Worm (Caenorhabditis elegans) whole organism, L4 larva: ENCODE results near the gene Y82E9BL.3.
"Not testable (repeated sequence)": the region's sequence is repeated elsewhere in the genome, so short reads cannot be mapped to it uniquely, and the experiment has no call there.

Experiments
- F10B5.3 ChIP-seq: sonication (generic microtip); optimal IDR thresholded peaks from 2 replicates; lab custom pipeline; 2016; ENCODE audit warnings: mild to moderate bottlenecking, missing genetic modification characterization, missing compliant biosample characterization
- F44E2.7 ChIP-seq: fragments of 200-800 bp; sonication (Bioruptor generic); IDR thresholded peaks from 2 replicates; pipeline ENCODE4 v2.1.2; 2022; ENCODE audit warnings: missing genetic modification characterization, missing compliant biosample characterization
- F49E8.2 ChIP-seq: sonication (generic microtip); optimal IDR thresholded peaks from 2 replicates; lab custom pipeline; 2016; ENCODE audit warnings: missing compliant biosample characterization, mild to moderate bottlenecking, missing genetic modification characterization, borderline replicate concordance
- ZK546.5 ChIP-seq, 2 experiments: sonication (generic microtip); optimal IDR thresholded peaks; 2 replicates each; lab custom pipeline; 2017; ENCODE audit warnings: missing biosample characterization in 2 of 2, missing genetic modification characterization in 2 of 2
- aha-1 ChIP-seq: fragments of 150-350 bp; peaks from one replicate; lab custom pipeline; 2014; ENCODE audit warnings: missing biosample characterization, missing genetic modification characterization
- aly-2 ChIP-seq: sonication (generic microtip); optimal IDR thresholded peaks from 2 replicates; lab custom pipeline; 2018; ENCODE audit warnings: missing biosample characterization, missing genetic modification characterization
- attf-4 ChIP-seq: sonication (generic microtip); optimal IDR thresholded peaks from 3 replicates; lab custom pipeline; 2017; ENCODE audit warnings: missing biosample characterization, missing genetic modification characterization
- ceh-20 ChIP-seq: fragments of 200-800 bp; sonication (Bioruptor generic); IDR thresholded peaks from 2 replicates; pipeline ENCODE4 v1.3.6; 2022; ENCODE audit warnings: missing genetic modification reagents, missing genetic modification characterization, missing compliant biosample characterization
- daf-12 ChIP-seq: fragments of 150-350 bp; optimal IDR thresholded peaks from 2 replicates; lab custom pipeline; 2014; ENCODE audit warnings: missing biosample characterization, missing genetic modification reagents, missing genetic modification characterization
- daf-16 ChIP-seq, 3 experiments: sonication (generic microtip); optimal IDR thresholded peaks; 2 replicates each; lab custom pipeline; 2016 to 2017; ENCODE audit warnings: missing genetic modification characterization in 3 of 3, missing genetic modification reagents in 3 of 3, mild to moderate bottlenecking in 2 of 3, missing compliant biosample characterization in 2 of 3, missing biosample characterization in 1 of 3, moderate library complexity in 1 of 3
- daf-8 ChIP-seq: fragments of 200-800 bp; sonication (Bioruptor generic); IDR thresholded peaks from 2 replicates; pipeline ENCODE4 v1.3.6; 2022; ENCODE audit warnings: missing genetic modification characterization, missing compliant biosample characterization
- egl-27 ChIP-seq: sonication (generic microtip); optimal IDR thresholded peaks from 3 replicates; lab custom pipeline; 2017; ENCODE audit warnings: missing biosample characterization, missing genetic modification reagents, missing genetic modification characterization
- fos-1 ChIP-seq: fragments of 150-350 bp; optimal IDR thresholded peaks from 2 replicates; lab custom pipeline; 2014; ENCODE audit warnings: missing biosample characterization, missing genetic modification characterization
- hif-1 ChIP-seq, 2 experiments: sonication (generic microtip); optimal IDR thresholded peaks; 2 replicates each; lab custom pipeline; 2016 to 2017; ENCODE audit warnings: missing compliant biosample characterization in 2 of 2, missing genetic modification characterization in 2 of 2, missing genetic modification reagents in 2 of 2, missing genotype in 2 of 2, mild to moderate bottlenecking in 1 of 2
- lim-7 ChIP-seq: fragments of 200-800 bp; sonication (Bioruptor generic); IDR thresholded peaks from 2 replicates; pipeline ENCODE4 v1.3.6; 2022; ENCODE audit warnings: missing genetic modification characterization, missing compliant biosample characterization
- lin-15B ChIP-seq: fragments of 150-350 bp; sonication (generic microtip); optimal IDR thresholded peaks from 3 replicates; lab custom pipeline; 2014; ENCODE audit warnings: missing biosample characterization, missing genetic modification characterization
- lin-38 ChIP-seq: fragments of 200-800 bp; sonication (Bioruptor generic); IDR thresholded peaks from 2 replicates; pipeline ENCODE4 v1.3.6; 2022; ENCODE audit warnings: missing genetic modification reagents, missing genetic modification characterization, missing compliant biosample characterization
- lsy-2 ChIP-seq, 2 experiments: fragments of 150-350 bp in 1 of 2; sonication (generic microtip) in 1 of 2; optimal IDR thresholded peaks; 2 replicates each; lab custom pipeline; 2014 to 2017; ENCODE audit warnings: missing biosample characterization in 2 of 2, missing genetic modification characterization in 2 of 2
- mdl-1 ChIP-seq, 2 experiments: fragments of 150-350 bp in 1 of 2; sonication (generic microtip) in 1 of 2; optimal IDR thresholded peaks; 2 replicates each; lab custom pipeline; 2014 to 2017; ENCODE audit warnings: missing biosample characterization in 2 of 2, missing genetic modification characterization in 2 of 2
- mes-2 ChIP-seq: sonication (generic microtip); optimal IDR thresholded peaks from 2 replicates; lab custom pipeline; 2016; ENCODE audit warnings: missing genotype, mild to moderate bottlenecking, missing genetic modification characterization, missing compliant biosample characterization; ENCODE audit not compliant: poor library complexity, severe bottlenecking
- mxl-3 ChIP-seq: fragments of 200-800 bp; sonication (Bioruptor generic); optimal IDR thresholded peaks from 2 replicates; lab custom pipeline; 2018; ENCODE audit warnings: mild to moderate bottlenecking, missing genetic modification characterization, missing compliant biosample characterization
- nhr-11 ChIP-seq: fragments of 150-350 bp; optimal IDR thresholded peaks from 2 replicates; lab custom pipeline; 2014; ENCODE audit warnings: missing biosample characterization, missing genetic modification characterization
- nhr-237 ChIP-seq: sonication (generic microtip); optimal IDR thresholded peaks from 2 replicates; lab custom pipeline; 2017; ENCODE audit warnings: missing biosample characterization, missing genetic modification characterization
- nhr-28 ChIP-seq: fragments of 150-350 bp; optimal IDR thresholded peaks from 2 replicates; lab custom pipeline; 2014; ENCODE audit warnings: missing biosample characterization, missing genetic modification characterization
- nhr-41 ChIP-seq: fragments of 200-800 bp; sonication (Bioruptor generic); IDR thresholded peaks from 2 replicates; pipeline ENCODE4 v1.3.6; 2022; ENCODE audit warnings: missing genetic modification reagents, missing genetic modification characterization, missing compliant biosample characterization
- nhr-48 ChIP-seq: sonication (generic microtip); optimal IDR thresholded peaks from 2 replicates; lab custom pipeline; 2016; ENCODE audit warnings: mild to moderate bottlenecking, missing genetic modification characterization, missing compliant biosample characterization
- php-3 ChIP-seq: fragments of 200-800 bp; sonication (Bioruptor generic); IDR thresholded peaks from 2 replicates; pipeline ENCODE4 v1.3.6; 2022; ENCODE audit warnings: missing genetic modification reagents, missing genetic modification characterization, missing compliant biosample characterization
- pqm-1 ChIP-seq: sonication (generic microtip); optimal IDR thresholded peaks from 2 replicates; lab custom pipeline; 2017; ENCODE audit warnings: missing biosample characterization, missing genetic modification characterization
- skn-1 ChIP-seq: fragments of 150-350 bp; optimal IDR thresholded peaks from 2 replicates; lab custom pipeline; 2014; ENCODE audit warnings: missing biosample characterization, missing genetic modification characterization
- spr-1 ChIP-seq: sonication (generic microtip); optimal IDR thresholded peaks from 2 replicates; lab custom pipeline; 2016; ENCODE audit warnings: mild to moderate bottlenecking, missing genetic modification characterization, missing compliant biosample characterization
- spr-3 ChIP-seq: fragments of 200-800 bp; sonication (Bioruptor generic); optimal IDR thresholded peaks from 2 replicates; lab custom pipeline; 2018; ENCODE audit warnings: mild to moderate bottlenecking, missing genetic modification characterization, missing compliant biosample characterization
- tag-97 ChIP-seq: fragments of 200-800 bp; sonication (Bioruptor generic); IDR thresholded peaks from 2 replicates; pipeline ENCODE4 v1.3.6; 2022; ENCODE audit warnings: missing genetic modification characterization, missing compliant biosample characterization
- unc-130 ChIP-seq: sonication (generic microtip); optimal IDR thresholded peaks from 2 replicates; lab custom pipeline; 2016; ENCODE audit warnings: missing genetic modification reagents, missing genetic modification characterization, missing compliant biosample characterization
- zfp-3 ChIP-seq: fragments of 200-800 bp; sonication (Bioruptor generic); conservative IDR thresholded peaks from 2 replicates; pipeline ENCODE4 v1.3.6; 2022; ENCODE audit warnings: missing genetic modification reagents, missing genetic modification characterization, missing compliant biosample characterization
- zip-2 ChIP-seq: fragments of 150-350 bp; optimal IDR thresholded peaks from 2 replicates; lab custom pipeline; 2014; ENCODE audit warnings: missing biosample characterization, missing genetic modification characterization
- ztf-7 ChIP-seq: fragments of 150-350 bp; optimal IDR thresholded peaks from 2 replicates; lab custom pipeline; 2014; ENCODE audit warnings: missing biosample characterization, missing genetic modification characterization

The Y82E9BL.3 gene

DNA sequence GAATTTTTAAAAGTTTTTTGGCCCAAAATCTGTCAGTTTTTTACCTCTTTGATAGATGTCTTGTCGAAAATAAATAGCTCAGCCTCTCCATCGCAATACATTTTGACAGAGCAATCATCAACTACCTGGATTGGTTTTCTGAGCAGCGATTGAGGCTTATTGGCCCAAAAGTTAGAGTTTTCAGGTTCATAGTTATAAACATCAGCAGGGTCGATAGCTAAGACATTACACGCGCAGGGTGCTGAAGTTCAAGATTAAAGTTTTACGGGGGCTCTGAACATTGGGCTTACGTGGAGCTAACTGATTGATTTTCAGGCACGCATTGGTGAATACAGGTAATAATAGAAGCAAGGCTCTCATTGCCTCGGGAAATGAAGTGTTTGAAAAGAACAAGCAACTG is 9.0 kb upstream of the Y82E9BL.3 start, which contains the start of gene Y82E9BR.9:
Y82E9BR.9 (minus strand) TSS at position 101 of the 400 bp plus-strand sequence.
- TF ChIP-seq ceh-20 (GFP tag; lab: Robert Waterston, UW) (no peak), tag-97 (GFP tag; lab: Robert Waterston, UW) (no peak)

DNA sequence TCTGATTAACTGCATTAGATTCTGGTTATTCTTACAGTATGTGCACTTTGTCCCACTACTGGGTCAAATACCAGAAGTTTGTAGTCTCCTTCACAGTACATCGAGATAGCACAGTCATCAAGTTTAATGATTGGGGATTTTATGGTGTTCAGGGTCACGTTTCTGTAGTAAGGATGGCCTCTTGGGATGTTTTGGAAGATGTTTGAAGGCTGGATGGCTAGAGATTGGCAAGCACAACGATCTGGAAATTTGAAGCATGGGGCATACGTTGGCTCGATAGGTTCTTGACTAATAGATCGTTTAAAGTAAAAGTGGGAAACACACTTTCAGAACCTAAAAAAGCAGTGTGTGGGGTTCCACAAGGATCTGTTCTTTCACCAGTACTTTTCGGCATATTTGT is 7.3 kb upstream of the Y82E9BL.3 start, which contains the start of gene Y82E9BR.8:
Y82E9BR.8 (minus strand) TSS at position 101 of the 400 bp plus-strand sequence.
- TF ChIP-seq nhr-48 (tag; lab: Kevin White, UChicago); ZK546.5 (tag; optimal IDR thresholded peaks at IDR 0.05; lab: Kevin White, UChicago); nhr-41 (GFP tag; lab: Robert Waterston, UW): not testable (repeated sequence)

DNA sequence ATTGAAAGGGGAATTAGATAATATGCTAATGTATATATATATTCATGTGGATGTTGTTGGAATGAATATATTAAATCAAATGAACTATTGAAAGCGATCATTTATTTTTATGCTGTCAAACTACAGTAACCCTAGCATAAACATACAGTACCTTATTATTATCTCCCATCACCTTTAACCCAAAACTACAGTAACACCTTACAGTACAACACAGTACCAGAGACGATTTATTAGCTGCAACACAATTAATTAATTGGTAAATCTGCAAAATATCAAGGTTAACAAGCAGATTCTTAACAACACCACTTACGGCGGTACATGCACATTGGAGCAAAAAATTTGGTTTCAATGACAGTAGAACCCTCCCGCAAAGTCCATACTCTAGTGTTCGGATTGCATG is 4.7 kb upstream of the Y82E9BL.3 start, which contains the start of gene Y82E9BL.1:
Y82E9BL.1 (minus strand) TSS at position 101 of the 400 bp plus-strand sequence.
- TF ChIP-seq mes-2 (tag; lab: Kevin White, UChicago) = no peak
- no peak for TF ChIP-seq lin-38
- TF ChIP-seq ztf-7 = no peak
- TF ChIP-seq fos-1 (tag; lab: Kevin White, UChicago) = no peak
- no peak for TF ChIP-seq mdl-1 (tag; optimal IDR thresholded peaks at IDR 0.05; lab: Kevin White, UChicago)
- no peak for TF ChIP-seq egl-27 (tag; lab: Kevin White, UChicago)
- TF ChIP-seq aly-2 (tag; lab: Kevin White, UChicago) = no peak
- TF ChIP-seq attf-4 (tag; lab: Kevin White, UChicago) = no peak
- TF ChIP-seq lsy-2 (tag; optimal IDR thresholded peaks at IDR 0.05; lab: Kevin White, UChicago) = no peak
- no peak for TF ChIP-seq nhr-11

DNA sequence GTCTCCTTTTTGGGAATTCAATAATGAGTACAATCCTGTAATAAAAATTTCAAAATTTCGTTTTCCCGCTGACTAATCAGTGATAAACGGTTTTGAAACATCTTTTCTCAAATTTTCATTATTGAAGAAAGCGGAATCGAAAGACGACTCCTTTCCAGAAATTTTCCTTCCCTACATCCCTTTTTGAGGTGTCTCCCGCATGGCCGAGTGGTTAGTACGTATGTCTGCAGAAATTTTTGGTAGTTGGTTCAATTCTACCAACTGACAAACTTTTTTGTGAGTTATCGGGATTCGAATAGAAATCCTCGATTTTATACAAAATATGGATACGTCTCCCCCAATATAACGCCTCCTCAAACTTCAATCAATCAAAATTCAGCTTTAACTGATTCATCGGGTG is 3.9 kb upstream of the Y82E9BL.3 start:
- TF ChIP-seq lim-7 (GFP tag; lab: Robert Waterston, UW) = 0 out of 2 replicates have a peak, but pooled peaks have one; percentile 59
- TF ChIP-seq skn-1 = no peak

DNA sequence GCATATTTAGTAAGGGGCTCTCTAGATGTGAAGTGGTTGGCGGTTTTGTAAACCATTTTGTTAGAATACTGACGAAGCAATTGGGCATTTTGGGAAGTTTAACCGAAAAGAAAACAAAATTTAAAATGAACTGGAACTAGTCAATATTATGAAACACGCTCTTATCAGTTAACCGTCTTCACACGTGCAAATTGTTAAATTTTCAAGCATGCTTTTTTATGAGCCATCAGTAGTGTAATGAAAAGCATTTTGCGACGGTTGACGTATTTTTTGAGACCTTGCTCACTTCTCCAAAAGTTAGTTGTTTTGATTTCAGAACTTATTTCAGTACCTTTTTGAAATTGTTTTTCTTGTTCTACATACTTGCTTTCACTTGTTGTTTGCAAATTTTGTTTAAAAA is 1.3 kb downstream of the Y82E9BL.3 start, which contains the start of gene fbxa-25:
fbxa-25 (minus strand) TSS at position 138 of the 400 bp plus-strand sequence.
- TF ChIP-seq spr-1 (tag; lab: Kevin White, UChicago) (no peak), F49E8.2 (tag; lab: Kevin White, UChicago) (no peak), php-3 (0 out of 2 replicates have a peak, but pooled peaks have one; percentile 48), pqm-1 (tag; lab: Kevin White, UChicago) (peak; percentile 64), zip-2 (tag; lab: Kevin White, UChicago) (no peak), mdl-1 (tag; optimal IDR thresholded peaks at IDR 0.05; lab: Kevin White, UChicago) (peak in 1 of 2 experiments; percentile 31), mxl-3 (GFP tag; lab: Kevin White, UChicago) (peak; percentile 30), hif-1 (tag; optimal IDR thresholded peaks at IDR 0.05; lab: Kevin White, UChicago) (peak in 1 of 2 experiments; percentile 20), nhr-28 (tag; lab: Kevin White, UChicago) (peak; percentile 34), daf-16 (GFP tag; optimal IDR thresholded peaks at IDR 0.05; lab: Kevin White, UChicago) (no peak), daf-16 (tag; optimal IDR thresholded peaks at IDR 0.05; lab: Kevin White, UChicago) (peak; percentile 29), ztf-7 (no peak), lin-15B (tag; lab: Kevin White, UChicago) (no peak)

DNA sequence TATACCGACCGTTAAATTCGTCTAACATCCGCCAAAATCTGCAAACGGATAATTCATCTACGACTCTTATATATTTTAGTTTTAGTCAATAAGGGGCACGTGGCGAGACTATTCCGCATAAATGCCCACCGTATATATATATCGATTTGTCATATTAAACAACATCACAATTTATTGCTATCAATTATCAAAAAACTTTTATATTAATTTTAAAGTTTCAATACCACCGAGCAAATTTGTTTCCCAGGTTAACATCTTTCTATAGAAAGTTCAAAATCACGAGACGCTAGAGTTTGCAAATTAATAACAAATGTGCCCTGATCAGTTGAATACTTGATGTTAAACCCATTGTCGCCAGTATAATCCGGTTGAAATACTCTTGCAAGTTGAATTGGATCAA is 3.1 kb downstream of the Y82E9BL.3 start, which contains the start of gene Y82E9BL.5:
Y82E9BL.5 (minus strand) TSS at position 101 of the 400 bp plus-strand sequence.
- TF ChIP-seq zip-2 (tag; lab: Kevin White, UChicago) (no peak), F10B5.3 (tag; lab: Kevin White, UChicago) (no peak), daf-12 (tag; lab: Kevin White, UChicago) (no peak), zfp-3 (GFP tag; lab: Robert Waterston, UW) (no peak), egl-27 (tag; lab: Kevin White, UChicago) (no peak), nhr-28 (tag; lab: Kevin White, UChicago) (no peak), aha-1 (tag; lab: Kevin White, UChicago) (no peak), spr-3 (no peak), daf-8 (GFP tag; lab: Robert Waterston, UW) (no peak), daf-16 (GFP tag; optimal IDR thresholded peaks at IDR 0.05; lab: Kevin White, UChicago) (no peak), daf-16 (tag; optimal IDR thresholded peaks at IDR 0.05; lab: Kevin White, UChicago) (no peak), F44E2.7 (GFP tag; lab: Robert Waterston, UW) (no peak), unc-130 (GFP tag; lab: Kevin White, UChicago) (no peak), nhr-237 (no peak)
- TF ChIP-seq, all 104 proteins: peak for 0
